Worm (Caenorhabditis elegans) whole organism, mixed stage, embryonic: ENCODE results near the gene EEED8.3.

Experiments
- blmp-1 ChIP-seq: fragments of 150-350 bp; optimal IDR thresholded peaks from 2 replicates; lab custom pipeline; 2014; ENCODE audit warnings: missing biosample characterization, missing genetic modification characterization
- ceh-83 ChIP-seq: fragments of 200-800 bp; sonication (Bioruptor generic); optimal IDR thresholded peaks from 2 replicates; lab custom pipeline; 2018; ENCODE audit warnings: mild to moderate bottlenecking, missing genetic modification characterization, missing compliant biosample characterization
- elt-1 ChIP-seq: sonication (generic microtip); optimal IDR thresholded peaks from 2 replicates; lab custom pipeline; 2017; ENCODE audit warnings: missing genetic modification characterization, mild to moderate bottlenecking, missing compliant biosample characterization, antibody characterized with exemption, moderate library complexity, borderline replicate concordance; ENCODE audit not compliant: insufficient read depth
- elt-3 ChIP-seq: fragments of 150-350 bp; optimal IDR thresholded peaks from 2 replicates; lab custom pipeline; 2014; ENCODE audit warnings: missing biosample characterization, missing genetic modification characterization
- lin-13 ChIP-seq: fragments of 150-350 bp; optimal IDR thresholded peaks from 2 replicates; lab custom pipeline; 2014; ENCODE audit warnings: missing biosample characterization, missing genetic modification characterization
- lsy-2 ChIP-seq: fragments of 150-350 bp; optimal IDR thresholded peaks from 2 replicates; lab custom pipeline; 2014; ENCODE audit warnings: missing biosample characterization, missing genetic modification characterization
- mab-5 ChIP-seq: fragments of 150-350 bp; optimal IDR thresholded peaks from 2 replicates; lab custom pipeline; 2014; ENCODE audit warnings: missing biosample characterization, missing genetic modification characterization
- nhr-237 ChIP-seq: fragments of 150-350 bp; optimal IDR thresholded peaks from 2 replicates; lab custom pipeline; 2014; ENCODE audit warnings: missing biosample characterization, missing genetic modification characterization
- nhr-28 ChIP-seq: fragments of 150-350 bp; optimal IDR thresholded peaks from 2 replicates; lab custom pipeline; 2014; ENCODE audit warnings: missing biosample characterization, missing genetic modification characterization
- nhr-76 ChIP-seq: sonication (generic microtip); optimal IDR thresholded peaks from 2 replicates; lab custom pipeline; 2017; ENCODE audit warnings: missing biosample characterization, missing genetic modification characterization
- snpc-4 ChIP-seq: fragments of 150-350 bp; optimal IDR thresholded peaks from 2 replicates; lab custom pipeline; 2014; ENCODE audit warnings: missing biosample characterization, missing genetic modification characterization
- unc-62 ChIP-seq: fragments of 150-350 bp; optimal IDR thresholded peaks from 2 replicates; lab custom pipeline; 2014; ENCODE audit warnings: missing biosample characterization, missing genetic modification reagents, missing genetic modification characterization
- ztf-11 ChIP-seq: fragments of 150-350 bp; optimal IDR thresholded peaks from 2 replicates; lab custom pipeline; 2014; ENCODE audit warnings: missing biosample characterization, missing genetic modification characterization

ce11 chrII:5460911-5461310, 46.8 kb downstream of the EEED8.3 start:
- TF ChIP-seq elt-1 (tag; lab: Kevin White, UChicago) (no peak), nhr-237 (tag; lab: Kevin White, UChicago) (no peak), ztf-11 (no peak), blmp-1 (tag; lab: Kevin White, UChicago) (no peak), mab-5 (tag; lab: Kevin White, UChicago) (no peak), snpc-4 (tag; lab: Kevin White, UChicago) (no peak), lin-13 (tag; lab: Kevin White, UChicago) (no peak), unc-62 (GFP tag; lab: Kevin White, UChicago) (peak; percentile 14), lsy-2 (tag; lab: Kevin White, UChicago) (no peak), elt-3 (no peak), ceh-83 (GFP tag; lab: Kevin White, UChicago) (no peak), nhr-76 (tag; lab: Kevin White, UChicago) (no peak), nhr-28 (tag; lab: Kevin White, UChicago) (no peak)
